Worm (Caenorhabditis elegans): Measurements from ENCODE around the gene F12A10.1.

DNA sequence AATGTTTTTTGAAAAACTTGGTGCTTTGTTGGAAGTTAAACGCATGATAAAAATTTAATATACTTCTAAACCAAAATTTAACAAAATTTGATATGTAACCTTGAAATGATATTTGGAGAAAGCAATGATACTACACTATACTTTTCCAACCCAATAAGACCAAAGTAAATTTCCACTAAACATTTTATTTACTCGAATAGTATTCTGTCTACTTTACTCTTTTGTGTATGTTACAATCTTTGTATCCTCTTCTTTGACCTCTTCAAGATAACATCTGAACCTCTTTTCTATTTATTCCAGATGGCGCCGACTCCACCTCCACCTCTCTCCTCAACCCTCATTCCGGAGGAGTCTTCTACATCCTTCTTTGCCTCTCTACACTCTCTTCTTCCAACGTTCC lies 42.8 kb upstream of the F12A10.1 start, which contains the start of gene dhs-5:
- TF ChIP-seq D1046.2 (GFP tag; IDR thresholded peaks at IDR 0.05) (no peak), ztf-11 (tag; optimal IDR thresholded peaks at IDR 0.05) (no peak), snpc-4 (tag; optimal IDR thresholded peaks at IDR 0.05) (no peak)
